Worm (Caenorhabditis elegans): ENCODE results near the gene math-13.

ce11 chrII:1878663-1879062 lies 2.9 kb downstream of the math-13 start, which contains the start of gene math-16:
- TF ChIP-seq nhr-25 (tag; optimal IDR thresholded peaks at IDR 0.05; ENCODE audit: borderline replicate concordance, insufficient read depth) (no peak), pqm-1 (tag; optimal IDR thresholded peaks at IDR 0.05) (no peak)

Data from whole organism, L4 larva.